Worm (Caenorhabditis elegans) whole organism, L4/young adult: ENCODE results near the gene F22E5.7.
"Not testable (repeated sequence)": the region's sequence is repeated elsewhere in the genome, so short reads cannot be mapped to it uniquely, and the experiment has no call there.

ENCODE experiments used
- W03F9.2 ChIP-seq: fragments of 150-350 bp; optimal IDR thresholded peaks from 2 replicates; lab custom pipeline; 2014; ENCODE audit warnings: missing biosample characterization, missing genetic modification characterization
- dao-5 ChIP-seq: sonication (generic microtip); optimal IDR thresholded peaks from 2 replicates; lab custom pipeline; 2016; ENCODE audit warnings: missing genotype, missing genetic modification characterization, moderate library complexity, missing compliant biosample characterization
- him-1 ChIP-seq: sonication (generic microtip); optimal IDR thresholded peaks from 2 replicates; lab custom pipeline; 2016; ENCODE audit warnings: missing genotype, missing genetic modification reagents, missing genetic modification characterization, missing compliant biosample characterization

The F22E5.7 gene

ce11 chrII:2629270-2629669 is 12.6 kb upstream of the F22E5.7 start, which contains the start of gene sri-37:
Gene sri-37, plus strand, starts transcription at chrII:2629570.
- no peak for TF ChIP-seq dao-5 (tag; lab: Kevin White, UChicago)
- no peak for TF ChIP-seq W03F9.2 (tag; lab: Kevin White, UChicago)
- no peak for TF ChIP-seq him-1

ce11 chrII:2631169-2631568 is 10.7 kb upstream of the F22E5.7 start, which contains the start of gene D2062.1:
Gene D2062.1, plus strand, starts transcription at chrII:2631469.
- no peak for TF ChIP-seq W03F9.2 (tag; lab: Kevin White, UChicago)
- no peak for TF ChIP-seq dao-5 (tag; lab: Kevin White, UChicago)
- TF ChIP-seq him-1: no peak

ce11 chrII:2637359-2637758 is 4.5 kb upstream of the F22E5.7 start, which contains the start of gene F22E5.21:
Gene F22E5.21, minus strand, starts transcription at chrII:2637459.
- no peak for TF ChIP-seq dao-5 (tag; lab: Kevin White, UChicago)
- no peak for TF ChIP-seq W03F9.2 (tag; lab: Kevin White, UChicago)
- no peak for TF ChIP-seq him-1

ce11 chrII:2638062-2638461 is 3.8 kb upstream of the F22E5.7 start, which contains the start of gene F22E5.9:
Gene F22E5.9, plus strand, starts transcription at chrII:2638388.
- no peak for TF ChIP-seq W03F9.2 (tag; lab: Kevin White, UChicago)
- TF ChIP-seq dao-5 (tag; lab: Kevin White, UChicago): no peak
- no peak for TF ChIP-seq him-1

ce11 chrII:2639401-2640088 is 2.3 kb upstream of the F22E5.7 start, which contains the start of gene F22E5.8:
Gene F22E5.8, plus strand, starts transcription at chrII:2640038.
- not testable (repeated sequence) for TF ChIP-seq dao-5 (tag; lab: Kevin White, UChicago); him-1; W03F9.2 (tag; lab: Kevin White, UChicago)

- TF ChIP-seq him-1 (no peak), dao-5 (tag; lab: Kevin White, UChicago) (no peak), W03F9.2 (tag; lab: Kevin White, UChicago) (no peak)
Observed at ce11 chrII:2640982-2641381, 895 bp upstream of the F22E5.7 start, which contains the start of gene F22E5.23. Gene F22E5.23, plus strand, starts transcription at chrII:2641282.

ce11 chrII:2644498-2644897 is 2.6 kb downstream of the F22E5.7 start, which contains the start of gene F22E5.11:
Gene F22E5.11, minus strand, starts transcription at chrII:2644598.
- TF ChIP-seq him-1: no peak

ce11 chrII:2646756-2647155 is 4.9 kb downstream of the F22E5.7 start, which contains the start of gene F22E5.12:
Gene F22E5.12, minus strand, starts transcription at chrII:2646856.
- TF ChIP-seq dao-5 (tag; lab: Kevin White, UChicago); W03F9.2 (tag; lab: Kevin White, UChicago); him-1: not testable (repeated sequence)

- TF ChIP-seq him-1 (no peak), dao-5 (tag; lab: Kevin White, UChicago) (no peak), W03F9.2 (tag; lab: Kevin White, UChicago) (no peak)
Observed at ce11 chrII:2649015-2649414, 7.1 kb downstream of the F22E5.7 start.

- TF ChIP-seq dao-5 (tag; lab: Kevin White, UChicago) (no peak), W03F9.2 (tag; lab: Kevin White, UChicago) (no peak), him-1 (no peak)
Observed at ce11 chrII:2649539-2649938, 7.7 kb downstream of the F22E5.7 start, which contains the start of the genes F22E5.13 and F22E5.6. Gene F22E5.13, minus strand, starts transcription at chrII:2649639. Gene F22E5.6, plus strand, starts transcription at chrII:2649835.

- no peak for TF ChIP-seq him-1
Observed at ce11 chrII:2656606-2657005, 14.7 kb downstream of the F22E5.7 start, which contains the start of gene sri-47. Gene sri-47, plus strand, starts transcription at chrII:2656906.

- TF ChIP-seq him-1 (no peak), dao-5 (tag; lab: Kevin White, UChicago) (no peak), W03F9.2 (tag; lab: Kevin White, UChicago) (no peak)
Observed at ce11 chrII:2659364-2659763, 17.5 kb downstream of the F22E5.7 start, which contains the start of gene gcy-21. Gene gcy-21, plus strand, starts transcription at chrII:2659664.

ce11 chrII:2665081-2665480 is 23.2 kb downstream of the F22E5.7 start, which contains the start of gene F22E5.2:
Gene F22E5.2, plus strand, starts transcription at chrII:2665381.
- TF ChIP-seq dao-5 (tag; lab: Kevin White, UChicago); him-1; W03F9.2 (tag; lab: Kevin White, UChicago): not testable (repeated sequence)

- TF ChIP-seq dao-5 (tag; lab: Kevin White, UChicago): no peak
Observed at ce11 chrII:2665606-2666005, 23.7 kb downstream of the F22E5.7 start, which contains the start of gene F22E5.22. Gene F22E5.22, plus strand, starts transcription at chrII:2665906.
